Fruit fly (Drosophila melanogaster) S2 (cell line): ENCODE measurements around the gene CG31687.

Experiments
- CG8478 ChIP-seq: fragments of >200 bp; optimal IDR thresholded peaks from 2 replicates; lab custom pipeline; 2018
- CTCF ChIP-seq, 2 experiments: fragments of >200 bp; optimal IDR thresholded peaks; 2 replicates each; lab custom pipeline; 2018

dm6 chr2L:20420035-20420434 is 30.0 kb upstream of the CG31687 start:
- TF ChIP-seq CG8478 (lab: Kevin White, UChicago) (no peak), CTCF (optimal IDR thresholded peaks at IDR 0.05; lab: Kevin White, UChicago) (no peak)
